Worm (Caenorhabditis elegans) whole organism, early embryonic: Measurements from ENCODE around the gene dpl-1.

ENCODE experiments used
- B0310.2 ChIP-seq: sonication (generic microtip); optimal IDR thresholded peaks from 2 replicates; lab custom pipeline; 2016; ENCODE audit warnings: mild to moderate bottlenecking, missing genetic modification characterization, missing compliant biosample characterization
- F13C5.2 ChIP-seq: sonication (generic microtip); optimal IDR thresholded peaks from 2 replicates; lab custom pipeline; 2017; ENCODE audit warnings: mild to moderate bottlenecking, missing genetic modification characterization, inconsistent platforms, missing compliant biosample characterization
- aly-1 ChIP-seq: sonication (generic microtip); optimal IDR thresholded peaks from 2 replicates; lab custom pipeline; 2016; ENCODE audit warnings: missing genetic modification characterization, missing compliant biosample characterization
- ama-1 ChIP-seq: fragments of 150-350 bp; optimal IDR thresholded peaks from 2 replicates; lab custom pipeline; 2014
- ceh-13 ChIP-seq: fragments of 200-800 bp; sonication (Bioruptor generic); optimal IDR thresholded peaks from 2 replicates; lab custom pipeline; 2018; ENCODE audit warnings: mild to moderate bottlenecking, missing genetic modification characterization, missing compliant biosample characterization
- ceh-36 ChIP-seq: sonication (generic microtip); optimal IDR thresholded peaks from 2 replicates; lab custom pipeline; 2016; ENCODE audit warnings: missing genetic modification characterization, inconsistent platforms, missing compliant biosample characterization
- ets-7 ChIP-seq: sonication (generic microtip); optimal IDR thresholded peaks from 2 replicates; lab custom pipeline; 2016; ENCODE audit warnings: missing genotype, missing genetic modification characterization, missing compliant biosample characterization
- flt-1 ChIP-seq: fragments of 200-800 bp; sonication (Bioruptor generic); IDR thresholded peaks from 2 replicates; pipeline ENCODE4 v1.3.6; 2022; ENCODE audit warnings: missing genetic modification characterization, missing compliant biosample characterization
- hmbx-1 ChIP-seq: sonication (generic microtip); optimal IDR thresholded peaks from 2 replicates; lab custom pipeline; 2016; ENCODE audit warnings: mild to moderate bottlenecking, missing genetic modification characterization, missing compliant biosample characterization
- hmg-4 ChIP-seq: fragments of 200-800 bp; sonication (Bioruptor generic); optimal IDR thresholded peaks from 2 replicates; lab custom pipeline; 2018; ENCODE audit warnings: mild to moderate bottlenecking, missing genetic modification characterization, missing compliant biosample characterization
- hnd-1 ChIP-seq: sonication (generic microtip); optimal IDR thresholded peaks from 2 replicates; lab custom pipeline; 2016; ENCODE audit warnings: missing genetic modification characterization, missing compliant biosample characterization
- pes-1 ChIP-seq: fragments of 200-800 bp; sonication (Bioruptor generic); IDR thresholded peaks from 2 replicates; pipeline ENCODE4 v1.3.6; 2022; ENCODE audit warnings: missing genetic modification reagents, missing genetic modification characterization, missing compliant biosample characterization
- scrt-1 ChIP-seq: fragments of 200-800 bp; sonication (Bioruptor generic); IDR thresholded peaks from 2 replicates; pipeline ENCODE4 v1.3.6; 2022; ENCODE audit warnings: missing genetic modification characterization, missing compliant biosample characterization
- sea-1 ChIP-seq: fragments of 200-800 bp; sonication (Bioruptor generic); conservative IDR thresholded peaks from 2 replicates; pipeline ENCODE4 v1.3.6; 2022; ENCODE audit warnings: missing genetic modification characterization, missing compliant biosample characterization
- tbx-11 ChIP-seq: fragments of 200-800 bp; sonication (Bioruptor generic); IDR thresholded peaks from 2 replicates; pipeline ENCODE4 v1.3.6; 2022; ENCODE audit warnings: missing genetic modification characterization, missing compliant biosample characterization
- tbx-37 ChIP-seq: fragments of 200-800 bp; sonication (Bioruptor generic); conservative IDR thresholded peaks from 2 replicates; pipeline ENCODE4 v1.3.6; 2022; ENCODE audit warnings: missing genetic modification reagents, missing genetic modification characterization, missing compliant biosample characterization
- tra-4 ChIP-seq: sonication (generic microtip); optimal IDR thresholded peaks from 2 replicates; lab custom pipeline; 2017; ENCODE audit warnings: missing genetic modification characterization, missing compliant biosample characterization

The dpl-1 gene

ce11 chrII:9169450-9169960, at the start of gene dpl-1:
Gene dpl-1, plus strand, starts transcription at chrII:9169910.
- TF ChIP-seq aly-1 (tag; lab: Kevin White, UChicago) (no peak), tra-4 (no peak)

DNA sequence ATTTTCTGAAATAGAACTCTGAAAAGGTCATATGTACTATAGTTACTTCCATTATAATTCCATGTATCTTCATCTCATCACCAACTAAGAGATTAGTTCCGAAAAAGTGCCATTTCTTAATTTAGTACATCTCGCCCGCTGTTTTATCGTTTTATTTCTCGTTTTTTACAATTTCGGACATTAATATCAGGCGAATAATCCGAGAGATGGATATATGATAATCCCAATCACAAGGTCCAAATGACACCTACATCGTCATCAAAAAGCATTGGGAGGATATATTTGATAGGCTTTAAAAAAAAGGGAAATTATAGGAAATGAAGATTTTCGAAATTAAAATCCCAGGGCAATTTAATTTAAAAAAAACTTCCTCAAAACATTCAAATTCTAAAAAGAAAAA, 49.4 kb upstream of the dpl-1 start:
- TF ChIP-seq ama-1 (lab: Kevin White, UChicago) (no peak), ceh-36 (tag; lab: Kevin White, UChicago) (no peak), hmbx-1 (no peak), B0310.2 (no peak), tbx-11 (no peak), F13C5.2 (tag; lab: Kevin White, UChicago) (no peak), ets-7 (no peak), tbx-37 (no peak), sea-1 (GFP tag; lab: Robert Waterston, UW) (no peak), hnd-1 (no peak), scrt-1 (GFP tag; lab: Robert Waterston, UW) (no peak), aly-1 (tag; lab: Kevin White, UChicago) (no peak), tra-4 (no peak), pes-1 (no peak), hmg-4 (no peak), ceh-13 (GFP tag; lab: Kevin White, UChicago) (no peak), flt-1 (no peak)

- TF ChIP-seq F13C5.2 (tag; lab: Kevin White, UChicago): no peak
These were observed 48.7 kb upstream of the dpl-1 start for ce11 chrII:9120813-9121554.

- TF ChIP-seq ama-1 (lab: Kevin White, UChicago): no peak
- TF ChIP-seq B0310.2: no peak
- TF ChIP-seq sea-1 (GFP tag; lab: Robert Waterston, UW): no peak
- no peak for TF ChIP-seq tra-4
- no peak for TF ChIP-seq ceh-13 (GFP tag; lab: Kevin White, UChicago)
- no peak for TF ChIP-seq flt-1
- no peak for TF ChIP-seq ceh-36 (tag; lab: Kevin White, UChicago)
- TF ChIP-seq hnd-1: no peak
These were observed 45.4 kb upstream of the dpl-1 start for ce11 chrII:9124353-9124752.

- TF ChIP-seq scrt-1 (GFP tag; lab: Robert Waterston, UW) (no peak), hmg-4 (no peak), B0310.2 (no peak)
These were observed 44.7 kb upstream of the dpl-1 start for ce11 chrII:9125007-9125406.

DNA sequence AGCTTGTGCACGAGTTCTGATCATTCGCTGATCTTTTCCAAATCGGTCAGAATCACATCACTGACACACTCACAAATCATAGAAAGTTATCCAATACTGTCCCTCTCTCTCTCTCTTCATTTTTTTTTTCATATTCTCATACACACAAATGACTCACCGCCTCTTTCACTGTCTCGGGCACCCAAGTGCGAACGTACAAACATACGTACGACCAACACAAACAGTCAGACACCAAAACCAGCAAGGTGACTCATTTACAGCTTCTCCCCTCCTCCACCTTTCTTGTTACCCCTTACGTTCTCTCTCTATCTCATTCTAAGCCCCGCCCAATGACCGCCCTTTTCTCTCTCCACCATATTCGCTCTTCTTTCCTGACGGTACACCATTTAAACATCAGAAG, 42.7 kb upstream of the dpl-1 start:
- TF ChIP-seq ets-7 (no peak), ceh-36 (tag; lab: Kevin White, UChicago) (no peak), ceh-13 (GFP tag; lab: Kevin White, UChicago) (no peak), scrt-1 (GFP tag; lab: Robert Waterston, UW) (no peak), hnd-1 (no peak), tbx-11 (no peak), aly-1 (tag; lab: Kevin White, UChicago) (no peak), hmg-4 (no peak)

ce11 chrII:9127379-9127778, 42.3 kb upstream of the dpl-1 start:
- TF ChIP-seq tbx-11 (no peak), hnd-1 (no peak), ama-1 (lab: Kevin White, UChicago) (no peak), ceh-13 (GFP tag; lab: Kevin White, UChicago) (no peak), ceh-36 (tag; lab: Kevin White, UChicago) (no peak), hmbx-1 (no peak), ets-7 (no peak), flt-1 (no peak), tra-4 (no peak), tbx-37 (no peak), aly-1 (tag; lab: Kevin White, UChicago) (no peak), B0310.2 (no peak), hmg-4 (no peak), F13C5.2 (tag; lab: Kevin White, UChicago) (no peak)

DNA sequence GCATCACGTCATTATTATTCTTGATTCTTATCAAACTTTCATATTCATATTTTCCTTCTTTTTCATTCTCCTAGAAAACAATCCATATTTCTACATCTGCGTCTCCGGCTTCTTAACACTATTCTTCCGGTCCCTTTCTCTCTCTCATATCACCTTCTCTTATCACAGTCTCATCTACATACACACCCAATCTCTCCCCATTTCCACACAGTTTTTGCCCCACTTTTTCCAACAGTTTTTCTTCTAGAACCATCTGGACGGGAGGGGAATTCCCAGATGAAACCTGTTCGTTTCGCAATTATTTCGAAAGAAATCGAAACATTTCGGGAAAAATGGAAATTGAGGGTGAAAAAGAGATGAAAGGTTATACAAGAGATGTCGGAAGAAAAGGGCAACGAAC, 41.6 kb upstream of the dpl-1 start:
- TF ChIP-seq tbx-11 (no peak), hnd-1 (no peak), hmbx-1 (no peak), aly-1 (tag; lab: Kevin White, UChicago) (no peak), scrt-1 (GFP tag; lab: Robert Waterston, UW) (no peak), ets-7 (no peak), B0310.2 (no peak), tbx-37 (no peak), sea-1 (GFP tag; lab: Robert Waterston, UW) (no peak), ama-1 (lab: Kevin White, UChicago) (no peak), ceh-13 (GFP tag; lab: Kevin White, UChicago) (no peak), ceh-36 (tag; lab: Kevin White, UChicago) (no peak), tra-4 (no peak), F13C5.2 (tag; lab: Kevin White, UChicago) (no peak), pes-1 (no peak), hmg-4 (no peak)

ce11 chrII:9130339-9130738, 39.4 kb upstream of the dpl-1 start:
- TF ChIP-seq hmbx-1 (no peak), ceh-36 (tag; lab: Kevin White, UChicago) (peak; percentile 19), ets-7 (no peak)
